Worm (Caenorhabditis elegans) whole organism, early embryonic: ENCODE results near the gene sax-3.

Source experiments
- B0310.2 ChIP-seq: sonication (generic microtip); optimal IDR thresholded peaks from 2 replicates; lab custom pipeline; 2016; ENCODE audit warnings: mild to moderate bottlenecking, missing genetic modification characterization, missing compliant biosample characterization
- F13C5.2 ChIP-seq: sonication (generic microtip); optimal IDR thresholded peaks from 2 replicates; lab custom pipeline; 2017; ENCODE audit warnings: mild to moderate bottlenecking, missing genetic modification characterization, inconsistent platforms, missing compliant biosample characterization
- aly-1 ChIP-seq: sonication (generic microtip); optimal IDR thresholded peaks from 2 replicates; lab custom pipeline; 2016; ENCODE audit warnings: missing genetic modification characterization, missing compliant biosample characterization
- ama-1 ChIP-seq: fragments of 150-350 bp; optimal IDR thresholded peaks from 2 replicates; lab custom pipeline; 2014
- ceh-13 ChIP-seq: fragments of 200-800 bp; sonication (Bioruptor generic); optimal IDR thresholded peaks from 2 replicates; lab custom pipeline; 2018; ENCODE audit warnings: mild to moderate bottlenecking, missing genetic modification characterization, missing compliant biosample characterization
- ceh-36 ChIP-seq: sonication (generic microtip); optimal IDR thresholded peaks from 2 replicates; lab custom pipeline; 2016; ENCODE audit warnings: missing genetic modification characterization, inconsistent platforms, missing compliant biosample characterization
- ets-7 ChIP-seq: sonication (generic microtip); optimal IDR thresholded peaks from 2 replicates; lab custom pipeline; 2016; ENCODE audit warnings: missing genotype, missing genetic modification characterization, missing compliant biosample characterization
- flt-1 ChIP-seq: fragments of 200-800 bp; sonication (Bioruptor generic); IDR thresholded peaks from 2 replicates; pipeline ENCODE4 v1.3.6; 2022; ENCODE audit warnings: missing genetic modification characterization, missing compliant biosample characterization
- hmbx-1 ChIP-seq: sonication (generic microtip); optimal IDR thresholded peaks from 2 replicates; lab custom pipeline; 2016; ENCODE audit warnings: mild to moderate bottlenecking, missing genetic modification characterization, missing compliant biosample characterization
- hmg-4 ChIP-seq: fragments of 200-800 bp; sonication (Bioruptor generic); optimal IDR thresholded peaks from 2 replicates; lab custom pipeline; 2018; ENCODE audit warnings: mild to moderate bottlenecking, missing genetic modification characterization, missing compliant biosample characterization
- hnd-1 ChIP-seq: sonication (generic microtip); optimal IDR thresholded peaks from 2 replicates; lab custom pipeline; 2016; ENCODE audit warnings: missing genetic modification characterization, missing compliant biosample characterization
- pes-1 ChIP-seq: fragments of 200-800 bp; sonication (Bioruptor generic); IDR thresholded peaks from 2 replicates; pipeline ENCODE4 v1.3.6; 2022; ENCODE audit warnings: missing genetic modification reagents, missing genetic modification characterization, missing compliant biosample characterization
- scrt-1 ChIP-seq: fragments of 200-800 bp; sonication (Bioruptor generic); IDR thresholded peaks from 2 replicates; pipeline ENCODE4 v1.3.6; 2022; ENCODE audit warnings: missing genetic modification characterization, missing compliant biosample characterization
- sea-1 ChIP-seq: fragments of 200-800 bp; sonication (Bioruptor generic); conservative IDR thresholded peaks from 2 replicates; pipeline ENCODE4 v1.3.6; 2022; ENCODE audit warnings: missing genetic modification characterization, missing compliant biosample characterization
- tbx-11 ChIP-seq: fragments of 200-800 bp; sonication (Bioruptor generic); IDR thresholded peaks from 2 replicates; pipeline ENCODE4 v1.3.6; 2022; ENCODE audit warnings: missing genetic modification characterization, missing compliant biosample characterization
- tbx-37 ChIP-seq: fragments of 200-800 bp; sonication (Bioruptor generic); conservative IDR thresholded peaks from 2 replicates; pipeline ENCODE4 v1.3.6; 2022; ENCODE audit warnings: missing genetic modification reagents, missing genetic modification characterization, missing compliant biosample characterization
- tra-4 ChIP-seq: sonication (generic microtip); optimal IDR thresholded peaks from 2 replicates; lab custom pipeline; 2017; ENCODE audit warnings: missing genetic modification characterization, missing compliant biosample characterization

The sax-3 gene

DNA sequence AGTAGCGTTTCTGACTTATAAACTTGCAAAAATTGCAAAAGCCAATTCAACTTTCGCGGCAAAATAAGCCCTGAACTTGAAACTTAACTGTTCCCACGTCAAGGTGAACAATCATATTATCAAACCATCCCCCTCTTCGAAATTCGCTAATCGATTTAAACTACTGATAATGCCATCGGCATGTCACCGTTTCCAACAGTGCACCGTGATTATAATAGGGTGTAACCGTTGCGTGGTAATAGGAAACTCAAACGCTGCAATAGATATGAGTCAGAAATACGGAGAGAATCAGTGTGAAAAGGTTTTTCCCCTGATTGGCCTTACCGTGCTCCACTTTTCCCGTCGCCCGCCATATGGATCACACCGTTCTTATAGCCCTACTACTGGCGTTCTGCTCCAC is 35.2 kb upstream of the sax-3 start:
- TF ChIP-seq hmbx-1 (tag; lab: Kevin White, UChicago) = no peak
- no peak for TF ChIP-seq hnd-1 (tag; lab: Kevin White, UChicago)
- TF ChIP-seq scrt-1 (GFP tag; lab: Robert Waterston, UW) = no peak

DNA sequence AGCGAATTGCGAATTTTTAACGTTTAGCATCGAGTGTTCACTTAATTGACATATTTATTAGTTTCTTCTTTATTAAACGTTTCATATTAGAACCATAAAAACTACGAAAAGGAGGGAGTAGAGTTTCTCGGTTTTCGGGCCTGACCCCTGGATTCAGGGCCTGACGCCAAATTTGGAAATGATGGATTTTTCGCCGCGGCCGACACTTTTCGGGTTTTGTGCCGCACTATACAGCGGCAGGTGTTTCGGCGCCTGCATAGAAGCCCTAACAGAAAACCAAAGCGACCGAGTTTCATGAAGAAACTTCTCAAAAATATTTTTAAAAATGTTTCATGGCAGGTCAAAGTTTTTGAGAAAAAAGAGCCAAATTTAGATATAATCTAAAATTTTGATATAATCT is 34.6 kb upstream of the sax-3 start:
- TF ChIP-seq scrt-1 (GFP tag; lab: Robert Waterston, UW) (no peak), hmg-4 (GFP tag; lab: Kevin White, UChicago) (no peak), F13C5.2 (tag; lab: Kevin White, UChicago) (no peak), ama-1 (lab: Kevin White, UChicago) (no peak), ceh-36 (tag; lab: Kevin White, UChicago) (no peak), aly-1 (no peak), B0310.2 (no peak), ceh-13 (no peak), pes-1 (GFP tag; lab: Robert Waterston, UW) (no peak), tbx-37 (GFP tag; lab: Robert Waterston, UW) (no peak), hmbx-1 (tag; lab: Kevin White, UChicago) (no peak), tbx-11 (GFP tag; lab: Robert Waterston, UW) (no peak), tra-4 (tag; lab: Kevin White, UChicago) (no peak), sea-1 (GFP tag; lab: Robert Waterston, UW) (no peak), hnd-1 (tag; lab: Kevin White, UChicago) (no peak), flt-1 (GFP tag; lab: Robert Waterston, UW) (no peak)

DNA sequence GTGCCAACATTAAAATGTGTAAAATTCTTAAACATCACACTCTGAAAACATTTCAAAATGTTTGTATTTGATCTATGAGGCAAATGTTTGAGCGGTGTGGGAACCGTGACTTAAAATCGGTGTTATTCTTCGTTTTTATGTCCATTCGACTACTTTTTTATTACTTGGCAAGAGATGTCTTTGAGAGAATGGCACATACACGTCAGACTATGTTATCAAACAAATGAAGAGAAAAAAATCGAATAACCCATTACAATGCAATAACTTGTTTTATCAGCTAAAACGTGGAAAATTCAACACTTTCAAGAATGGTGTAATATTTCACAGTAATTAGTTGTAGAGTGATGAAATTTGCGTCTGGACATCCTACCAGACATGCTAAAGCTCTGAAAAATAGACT is 34.1 kb upstream of the sax-3 start:
- TF ChIP-seq flt-1 (GFP tag; lab: Robert Waterston, UW) = no peak
- TF ChIP-seq ama-1 (lab: Kevin White, UChicago) = no peak
- TF ChIP-seq scrt-1 (GFP tag; lab: Robert Waterston, UW) = no peak
- TF ChIP-seq hnd-1 (tag; lab: Kevin White, UChicago) = no peak
- TF ChIP-seq sea-1 (GFP tag; lab: Robert Waterston, UW) = no peak
- no peak for TF ChIP-seq hmg-4 (GFP tag; lab: Kevin White, UChicago)
- no peak for TF ChIP-seq ceh-13
- no peak for TF ChIP-seq F13C5.2 (tag; lab: Kevin White, UChicago)
- TF ChIP-seq pes-1 (GFP tag; lab: Robert Waterston, UW) = no peak
- no peak for TF ChIP-seq hmbx-1 (tag; lab: Kevin White, UChicago)
- TF ChIP-seq ets-7 (tag; lab: Kevin White, UChicago) = no peak
- no peak for TF ChIP-seq B0310.2
- no peak for TF ChIP-seq tra-4 (tag; lab: Kevin White, UChicago)
- no peak for TF ChIP-seq ceh-36 (tag; lab: Kevin White, UChicago)
- no peak for TF ChIP-seq tbx-37 (GFP tag; lab: Robert Waterston, UW)
- TF ChIP-seq aly-1 = no peak
- no peak for TF ChIP-seq tbx-11 (GFP tag; lab: Robert Waterston, UW)

DNA sequence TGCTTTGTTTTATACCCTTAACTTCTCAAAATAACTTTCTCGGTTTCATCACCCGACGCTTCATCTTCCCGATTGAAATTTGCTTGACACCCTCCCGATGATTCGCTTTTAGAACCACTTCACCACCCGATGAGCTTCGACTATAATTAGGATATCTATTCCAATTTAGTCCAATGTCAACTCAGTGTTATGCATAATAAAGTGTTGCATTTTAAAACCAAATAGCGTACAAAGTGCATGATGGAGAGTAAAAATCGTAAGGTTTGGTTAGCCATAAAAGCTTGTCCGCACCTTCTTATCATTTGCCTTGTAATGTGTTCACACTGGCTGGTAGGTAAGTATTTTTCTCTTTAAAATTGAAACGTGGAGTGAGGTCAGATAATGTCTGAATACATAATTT is 33.2 kb upstream of the sax-3 start, which contains the start of gene C12D12.1:
TSS of gene C12D12.1 (plus strand) at position 301 of the 400 bp plus-strand sequence.
- TF ChIP-seq hmbx-1 (tag; lab: Kevin White, UChicago) = no peak
- TF ChIP-seq ama-1 (lab: Kevin White, UChicago) = no peak
- TF ChIP-seq ceh-36 (tag; lab: Kevin White, UChicago) = no peak
- TF ChIP-seq F13C5.2 (tag; lab: Kevin White, UChicago) = no peak
- no peak for TF ChIP-seq tra-4 (tag; lab: Kevin White, UChicago)
- no peak for TF ChIP-seq flt-1 (GFP tag; lab: Robert Waterston, UW)
- TF ChIP-seq tbx-11 (GFP tag; lab: Robert Waterston, UW) = no peak
- no peak for TF ChIP-seq ets-7 (tag; lab: Kevin White, UChicago)
- TF ChIP-seq pes-1 (GFP tag; lab: Robert Waterston, UW) = no peak
- TF ChIP-seq ceh-13 = no peak
- no peak for TF ChIP-seq sea-1 (GFP tag; lab: Robert Waterston, UW)
- no peak for TF ChIP-seq scrt-1 (GFP tag; lab: Robert Waterston, UW)
- TF ChIP-seq aly-1 = no peak
- TF ChIP-seq hmg-4 (GFP tag; lab: Kevin White, UChicago) = no peak
- no peak for TF ChIP-seq B0310.2
- TF ChIP-seq tbx-37 (GFP tag; lab: Robert Waterston, UW) = no peak
- TF ChIP-seq hnd-1 (tag; lab: Kevin White, UChicago) = no peak

DNA sequence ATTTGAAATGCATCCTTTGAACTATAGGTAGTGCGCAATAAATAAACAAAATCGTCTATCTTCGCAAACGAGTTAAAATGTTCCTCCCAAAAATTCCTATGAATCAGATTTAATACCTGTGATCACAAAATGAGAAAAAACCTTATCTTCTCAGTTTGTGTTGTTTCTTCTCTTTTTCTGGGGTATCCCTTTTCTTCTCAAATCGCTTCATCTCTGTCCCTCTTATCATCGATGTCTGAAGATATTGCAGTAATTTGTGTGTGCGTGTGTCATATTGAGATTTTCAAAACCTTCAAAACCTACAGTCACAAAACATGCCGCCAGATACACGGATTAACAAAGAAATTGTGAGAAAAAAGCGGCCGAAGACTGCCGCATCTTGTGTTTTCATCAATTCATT is 30.0 kb upstream of the sax-3 start, which contains the start of gene glt-1:
TSS of gene glt-1 (plus strand) at position 251 of the 400 bp plus-strand sequence.
- TF ChIP-seq sea-1 (GFP tag; lab: Robert Waterston, UW) = no peak
- no peak for TF ChIP-seq hnd-1 (tag; lab: Kevin White, UChicago)
- TF ChIP-seq ceh-36 (tag; lab: Kevin White, UChicago) = no peak
- no peak for TF ChIP-seq pes-1 (GFP tag; lab: Robert Waterston, UW)
- TF ChIP-seq ceh-13 = no peak
- TF ChIP-seq tbx-11 (GFP tag; lab: Robert Waterston, UW) = no peak
- TF ChIP-seq hmbx-1 (tag; lab: Kevin White, UChicago) = no peak
- TF ChIP-seq hmg-4 (GFP tag; lab: Kevin White, UChicago) = no peak
- TF ChIP-seq ets-7 (tag; lab: Kevin White, UChicago) = no peak
- TF ChIP-seq B0310.2 = no peak
- TF ChIP-seq ama-1 (lab: Kevin White, UChicago) = no peak
- TF ChIP-seq tbx-37 (GFP tag; lab: Robert Waterston, UW) = no peak
- no peak for TF ChIP-seq scrt-1 (GFP tag; lab: Robert Waterston, UW)
- TF ChIP-seq flt-1 (GFP tag; lab: Robert Waterston, UW) = no peak
- TF ChIP-seq tra-4 (tag; lab: Kevin White, UChicago) = no peak
- TF ChIP-seq aly-1 = no peak
- no peak for TF ChIP-seq F13C5.2 (tag; lab: Kevin White, UChicago)

DNA sequence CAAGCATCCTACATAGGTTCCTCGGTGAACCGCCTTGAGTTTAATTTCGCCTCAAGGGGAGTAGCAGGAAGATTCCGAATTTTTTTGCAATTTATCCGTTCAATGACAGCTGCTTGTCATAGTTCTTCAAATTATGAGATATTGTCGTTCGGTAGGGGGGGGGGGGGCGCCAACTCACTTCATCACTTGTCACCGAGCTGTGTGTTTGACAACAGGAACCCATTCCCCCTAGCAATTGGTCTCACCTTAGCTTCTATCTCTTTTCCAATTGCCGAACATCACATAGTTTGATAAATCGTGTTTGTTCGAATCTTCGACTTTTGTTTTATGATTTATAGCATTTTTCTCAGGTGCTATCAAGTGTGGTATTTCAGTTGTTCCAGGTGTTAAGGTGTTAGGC is 28.9 kb upstream of the sax-3 start:
- TF ChIP-seq flt-1 (GFP tag; lab: Robert Waterston, UW) = no peak
- no peak for TF ChIP-seq ceh-13
- no peak for TF ChIP-seq scrt-1 (GFP tag; lab: Robert Waterston, UW)
- no peak for TF ChIP-seq hmbx-1 (tag; lab: Kevin White, UChicago)
- TF ChIP-seq hnd-1 (tag; lab: Kevin White, UChicago) = no peak
- no peak for TF ChIP-seq sea-1 (GFP tag; lab: Robert Waterston, UW)
- no peak for TF ChIP-seq ceh-36 (tag; lab: Kevin White, UChicago)
- no peak for TF ChIP-seq tbx-11 (GFP tag; lab: Robert Waterston, UW)
- TF ChIP-seq tbx-37 (GFP tag; lab: Robert Waterston, UW) = no peak
- TF ChIP-seq aly-1 = no peak
- TF ChIP-seq pes-1 (GFP tag; lab: Robert Waterston, UW) = no peak
- no peak for TF ChIP-seq B0310.2
- TF ChIP-seq ets-7 (tag; lab: Kevin White, UChicago) = no peak
- no peak for TF ChIP-seq hmg-4 (GFP tag; lab: Kevin White, UChicago)
- no peak for TF ChIP-seq F13C5.2 (tag; lab: Kevin White, UChicago)
- no peak for TF ChIP-seq ama-1 (lab: Kevin White, UChicago)
- no peak for TF ChIP-seq tra-4 (tag; lab: Kevin White, UChicago)
